Fruit fly (Drosophila melanogaster): Measurements from ENCODE around the gene Nup93-1.

Nup93-1 gene

DNA sequence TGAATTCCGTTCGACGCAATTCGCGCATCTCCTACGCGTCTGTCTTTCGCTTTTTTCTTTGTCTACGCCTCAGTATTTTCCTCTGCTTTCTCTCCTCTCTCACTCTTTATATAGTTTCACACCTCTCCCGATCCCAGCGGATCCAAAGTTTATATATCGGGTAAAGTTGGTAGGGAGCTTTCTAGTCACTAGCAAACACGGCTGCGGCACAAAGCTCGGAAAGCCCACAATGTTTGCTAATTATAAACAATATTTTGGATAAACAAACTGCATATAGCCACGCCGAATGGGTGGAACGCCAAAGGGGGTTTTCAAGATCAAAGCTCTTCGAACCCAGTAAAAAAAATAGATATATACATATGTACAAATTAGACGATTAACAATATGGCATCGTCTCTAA, 17.4 kb downstream of the Nup93-1 start:
- TF ChIP-seq CG17801 (GFP tag; optimal IDR thresholded peaks at IDR 0.05; ENCODE audit: partially characterized antibody) = peak; percentile 67

DNA sequence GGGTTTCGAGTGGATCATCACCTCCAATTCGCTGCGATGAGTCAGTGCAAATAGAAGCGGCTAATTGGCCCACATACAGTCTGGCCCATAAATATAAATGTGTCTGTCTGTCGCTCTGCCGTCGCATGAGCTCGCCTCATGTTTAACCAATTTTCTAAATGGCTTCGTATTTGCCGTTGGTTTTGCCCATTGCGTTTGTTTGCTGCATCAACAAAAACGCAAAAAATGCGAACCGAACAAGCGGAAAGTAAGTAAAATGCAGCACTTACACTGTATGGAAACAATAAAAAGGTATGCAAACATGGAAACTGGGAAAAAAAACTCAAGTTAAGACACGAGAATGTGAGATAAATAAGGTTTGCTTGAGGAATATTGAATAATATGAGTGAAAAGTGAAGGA, 20.9 kb downstream of the Nup93-1 start:
- no peak for TF ChIP-seq CG17801 (GFP tag; optimal IDR thresholded peaks at IDR 0.05; ENCODE audit: partially characterized antibody)

dm6 chrX:13844317-13844886, 21.8 kb downstream of the Nup93-1 start:
- no peak for TF ChIP-seq CG17801 (GFP tag; optimal IDR thresholded peaks at IDR 0.05; ENCODE audit: partially characterized antibody)

DNA sequence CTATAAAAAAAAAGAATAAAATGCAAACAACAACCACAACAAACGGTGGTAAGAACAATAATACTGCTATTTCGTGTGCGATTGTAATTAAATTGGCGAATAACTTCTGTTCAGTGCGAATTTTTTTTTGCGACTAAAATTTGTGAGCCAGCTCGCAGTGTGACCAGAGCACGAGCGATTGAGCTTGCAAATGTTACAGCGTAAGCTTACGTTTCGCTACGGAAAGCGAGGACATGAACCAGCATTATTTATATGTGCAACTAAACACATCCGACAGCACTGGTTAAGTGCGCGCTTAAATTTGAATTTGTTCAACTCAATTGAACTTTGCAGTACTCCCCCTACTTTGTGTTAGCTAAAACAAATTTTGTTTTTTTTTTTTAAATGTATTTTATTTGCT, 23.1 kb downstream of the Nup93-1 start, which contains the start of gene AMPdeam:
TSS of gene AMPdeam (minus strand) at position 139 of the 400 bp plus-strand sequence.
- TF ChIP-seq CG17801 (GFP tag; optimal IDR thresholded peaks at IDR 0.05; ENCODE audit: partially characterized antibody) = peak; percentile 52

Measured in ovary, adult (tissue).